Fruit fly (Drosophila melanogaster) Kc167 (cell line): ENCODE measurements around the gene CG42264.

Experiments
- Myc ChIP-seq: fragments of >200 bp; optimal IDR thresholded peaks from 2 replicates; lab custom pipeline; 2017; ENCODE audit warnings: missing external identifiers
- h ChIP-seq: fragments of >200 bp; optimal IDR thresholded peaks from 3 replicates; lab custom pipeline; 2018; ENCODE audit warnings: missing external identifiers
- insv ChIP-seq: fragments of >200 bp; optimal IDR thresholded peaks from 3 replicates; lab custom pipeline; 2018; ENCODE audit warnings: missing external identifiers
- ttk ChIP-seq: sonication (Bioruptor generic); optimal IDR thresholded peaks from 2 replicates; lab custom pipeline; 2017; ENCODE audit warnings: missing external identifiers

DNA sequence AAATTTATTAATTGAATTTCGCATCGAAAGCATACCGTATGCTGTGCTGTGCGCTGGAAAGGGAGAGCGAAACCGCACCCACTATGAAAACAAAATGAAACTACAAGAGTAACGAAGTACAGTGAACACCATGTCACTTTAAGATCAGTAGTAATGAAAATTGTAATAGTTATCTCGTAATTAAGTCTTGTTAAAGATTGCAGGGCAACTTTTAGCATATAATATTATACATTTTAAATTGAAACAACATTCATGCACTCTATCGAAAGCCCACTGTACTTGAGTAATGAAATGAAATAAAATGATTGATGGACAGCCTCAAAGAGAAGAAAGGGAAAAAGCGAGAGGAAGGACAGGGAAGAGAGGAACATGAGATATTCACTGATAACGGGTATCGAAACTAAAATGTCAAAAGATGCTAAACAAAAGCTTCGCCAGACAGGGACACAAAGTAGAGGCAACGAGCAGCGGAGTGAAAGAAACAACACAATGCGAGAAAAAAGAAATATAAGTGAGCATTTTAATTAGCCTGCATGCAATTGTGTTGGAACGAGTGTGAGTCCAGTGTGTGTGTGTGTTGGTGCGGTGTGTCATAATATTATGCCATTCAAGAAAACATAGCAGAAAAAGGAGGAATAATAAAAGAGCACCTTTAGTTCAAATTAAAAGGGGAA is 41.0 kb downstream of the CG42264 start:
- no peak for TF ChIP-seq insv (lab: Kevin White, UChicago)
- TF ChIP-seq h (lab: Kevin White, UChicago): no peak
- no peak for TF ChIP-seq ttk (lab: Kevin White, UChicago)
- no peak for TF ChIP-seq Myc (lab: Kevin White, UChicago)
